Worm (Caenorhabditis elegans) whole organism, L3 larva: Measurements from ENCODE around the gene scc-1.
A peak's percentile ranks its signal among the peaks of the same experiment; 100 is the strongest.

ENCODE experiments used
- aly-2 ChIP-seq: fragments of 150-350 bp; optimal IDR thresholded peaks from 2 replicates; lab custom pipeline; 2014; ENCODE audit warnings: missing biosample characterization, missing genetic modification characterization
- lsy-12 ChIP-seq: sonication (generic microtip); optimal IDR thresholded peaks from 2 replicates; lab custom pipeline; 2016; ENCODE audit warnings: mild to moderate bottlenecking, missing genetic modification characterization, missing compliant biosample characterization
- nhr-25 ChIP-seq: sonication (generic microtip); optimal IDR thresholded peaks from 2 replicates; lab custom pipeline; 2017; ENCODE audit warnings: missing biosample characterization, missing genetic modification characterization
- nhr-28 ChIP-seq: fragments of 150-350 bp; optimal IDR thresholded peaks from 2 replicates; lab custom pipeline; 2014; ENCODE audit warnings: missing biosample characterization, missing genetic modification characterization
- pha-4 ChIP-seq: fragments of 150-350 bp; optimal IDR thresholded peaks from 2 replicates; lab custom pipeline; 2014; ENCODE audit warnings: missing biosample characterization, missing genetic modification reagents, missing genetic modification characterization
- pqm-1 ChIP-seq: fragments of 150-350 bp; optimal IDR thresholded peaks from 2 replicates; lab custom pipeline; 2017; ENCODE audit warnings: missing biosample characterization, missing genetic modification characterization, inconsistent platforms
- snpc-4 ChIP-seq: fragments of 150-350 bp; optimal IDR thresholded peaks from 2 replicates; lab custom pipeline; 2014; ENCODE audit warnings: missing biosample characterization, missing genetic modification characterization

- TF ChIP-seq nhr-28 (tag; lab: Kevin White, UChicago) (no peak), pqm-1 (tag; lab: Kevin White, UChicago) (peak; percentile 48), nhr-25 (tag; lab: Kevin White, UChicago) (peak; percentile 81), snpc-4 (no peak), lsy-12 (tag; lab: Kevin White, UChicago) (peak; percentile 83), aly-2 (no peak), pha-4 (tag; lab: Kevin White, UChicago) (peak; percentile 77)
These were observed 7.9 kb downstream of the scc-1 start, which contains the start of the genes F10G7.9 and tsn-1 for ce11 chrII:4706359-4706871.
